Worm (Caenorhabditis elegans) whole organism, L4/young adult: ENCODE results near the gene efr-3.

Experiments used
- W03F9.2 ChIP-seq: fragments of 150-350 bp; optimal IDR thresholded peaks from 2 replicates; lab custom pipeline; 2014; ENCODE audit warnings: missing biosample characterization, missing genetic modification characterization
- dao-5 ChIP-seq: sonication (generic microtip); optimal IDR thresholded peaks from 2 replicates; lab custom pipeline; 2016; ENCODE audit warnings: missing genotype, missing genetic modification characterization, moderate library complexity, missing compliant biosample characterization
- him-1 ChIP-seq: sonication (generic microtip); optimal IDR thresholded peaks from 2 replicates; lab custom pipeline; 2016; ENCODE audit warnings: missing genotype, missing genetic modification reagents, missing genetic modification characterization, missing compliant biosample characterization

DNA sequence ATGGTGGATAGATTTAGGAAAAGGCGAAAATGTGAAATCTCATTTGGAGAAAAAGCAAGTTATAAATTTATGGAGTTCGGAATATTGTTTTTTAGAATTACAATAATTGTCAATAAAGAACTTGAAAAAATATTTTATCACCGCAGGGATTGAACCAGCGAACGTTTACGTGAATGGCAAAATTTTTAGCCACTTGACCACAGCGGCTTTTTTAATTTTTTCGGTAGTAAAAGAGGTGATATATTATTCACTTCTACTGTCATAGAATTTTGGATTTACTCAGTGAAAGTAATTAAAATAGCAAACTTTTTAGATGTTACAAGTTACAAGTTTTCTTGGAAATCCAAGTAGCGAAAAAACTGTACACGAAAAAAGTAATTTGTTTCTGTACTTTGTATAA, 37.3 kb upstream of the efr-3 start:
- TF ChIP-seq W03F9.2 (tag; lab: Kevin White, UChicago) (no peak), dao-5 (tag; lab: Kevin White, UChicago) (no peak), him-1 (tag; lab: Kevin White, UChicago) (no peak)
